Fruit fly (Drosophila melanogaster): ENCODE data around the gene glec.

Gene glec

dm6 chr3R:21848271-21848670 lies 7.8 kb downstream of the glec start:
- TF ChIP-seq CTCF (optimal IDR thresholded peaks at IDR 0.05) (no peak), CG8478 (optimal IDR thresholded peaks at IDR 0.05) (no peak)

dm6 chr3R:21847438-21847837 lies 8.6 kb downstream of the glec start:
- TF ChIP-seq CG8478 (optimal IDR thresholded peaks at IDR 0.05) (no peak), CTCF (optimal IDR thresholded peaks at IDR 0.05) (no peak)

- no peak for TF ChIP-seq CG8478 (optimal IDR thresholded peaks at IDR 0.05)
- TF ChIP-seq CTCF (optimal IDR thresholded peaks at IDR 0.05): no peak
These were observed 9.5 kb downstream of the glec start, which contains the start of gene Gr93d for dm6 chr3R:21846559-21846958. TSS of gene Gr93d (minus strand) at chr3R:21846659.

dm6 chr3R:21845165-21845564 lies 10.9 kb downstream of the glec start, which contains the start of gene Gr93c:
TSS of gene Gr93c (minus strand) at chr3R:21845265.
- TF ChIP-seq CTCF (optimal IDR thresholded peaks at IDR 0.05) (no peak), CG8478 (optimal IDR thresholded peaks at IDR 0.05) (no peak)

- TF ChIP-seq CTCF (optimal IDR thresholded peaks at IDR 0.05) (no peak), CG8478 (optimal IDR thresholded peaks at IDR 0.05) (no peak)
These were observed 12.4 kb downstream of the glec start, which contains the start of gene Gr93b for dm6 chr3R:21843665-21844064. TSS of gene Gr93b (minus strand) at chr3R:21843765.

- TF ChIP-seq CG8478 (optimal IDR thresholded peaks at IDR 0.05) (no peak), CTCF (optimal IDR thresholded peaks at IDR 0.05) (no peak)
These were observed 14.3 kb downstream of the glec start for dm6 chr3R:21841474-21842376.

- TF ChIP-seq CG8478 (optimal IDR thresholded peaks at IDR 0.05): no peak
- TF ChIP-seq CTCF (optimal IDR thresholded peaks at IDR 0.05): no peak
These were observed 15.6 kb downstream of the glec start for dm6 chr3R:21840432-21840831.

dm6 chr3R:21839636-21840035 lies 16.4 kb downstream of the glec start:
- TF ChIP-seq CTCF (optimal IDR thresholded peaks at IDR 0.05): no peak
- no peak for TF ChIP-seq CG8478 (optimal IDR thresholded peaks at IDR 0.05)

dm6 chr3R:21838505-21838956 lies 17.5 kb downstream of the glec start:
- TF ChIP-seq CG8478 (optimal IDR thresholded peaks at IDR 0.05): no peak
- no peak for TF ChIP-seq CTCF (optimal IDR thresholded peaks at IDR 0.05)

dm6 chr3R:21837069-21837977 lies 18.7 kb downstream of the glec start:
- no peak for TF ChIP-seq CG8478 (optimal IDR thresholded peaks at IDR 0.05)
- TF ChIP-seq CTCF (optimal IDR thresholded peaks at IDR 0.05): no peak

dm6 chr3R:21836614-21837013 lies 19.5 kb downstream of the glec start:
- TF ChIP-seq CG8478 (optimal IDR thresholded peaks at IDR 0.05) (no peak), CTCF (optimal IDR thresholded peaks at IDR 0.05) (no peak)

dm6 chr3R:21836201-21836504 lies 19.9 kb downstream of the glec start:
- no peak for TF ChIP-seq CTCF (optimal IDR thresholded peaks at IDR 0.05)
- no peak for TF ChIP-seq CG8478 (optimal IDR thresholded peaks at IDR 0.05)

- TF ChIP-seq CTCF (optimal IDR thresholded peaks at IDR 0.05): no peak
- no peak for TF ChIP-seq CG8478 (optimal IDR thresholded peaks at IDR 0.05)
These were observed 20.5 kb downstream of the glec start for dm6 chr3R:21835388-21836200.

dm6 chr3R:21834234-21835070 lies 21.6 kb downstream of the glec start:
- no peak for TF ChIP-seq CG8478 (optimal IDR thresholded peaks at IDR 0.05)
- no peak for TF ChIP-seq CTCF (optimal IDR thresholded peaks at IDR 0.05)
